Worm (Caenorhabditis elegans) whole organism, late embryonic: ENCODE data around the gene rpb-8.

Source experiments
- K09A11.1 ChIP-seq: sonication (generic microtip); optimal IDR thresholded peaks from 2 replicates; lab custom pipeline; 2017; ENCODE audit warnings: antibody characterized with exemption, mild to moderate bottlenecking, missing genetic modification characterization, missing compliant biosample characterization; ENCODE audit not compliant: insufficient read depth
- T23F11.4 ChIP-seq: fragments of 200-800 bp; sonication (Bioruptor generic); optimal IDR thresholded peaks from 2 replicates; lab custom pipeline; 2018; ENCODE audit warnings: mild to moderate bottlenecking, missing genetic modification characterization, missing compliant biosample characterization
- ceh-19 ChIP-seq: fragments of 200-800 bp; sonication (Bioruptor generic); optimal IDR thresholded peaks from 2 replicates; lab custom pipeline; 2018; ENCODE audit warnings: mild to moderate bottlenecking, missing genetic modification characterization, missing compliant biosample characterization
- ceh-24 ChIP-seq: sonication (generic microtip); optimal IDR thresholded peaks from 2 replicates; lab custom pipeline; 2016; ENCODE audit warnings: mild to moderate bottlenecking, missing genetic modification characterization, missing compliant biosample characterization
- ceh-31 ChIP-seq: sonication (generic microtip); optimal IDR thresholded peaks from 2 replicates; lab custom pipeline; 2016; ENCODE audit warnings: missing genetic modification characterization, missing compliant biosample characterization
- ceh-34 ChIP-seq: sonication (generic microtip); optimal IDR thresholded peaks from 2 replicates; lab custom pipeline; 2016; ENCODE audit warnings: mild to moderate bottlenecking, missing genetic modification characterization, missing compliant biosample characterization
- ceh-45 ChIP-seq: fragments of 200-800 bp; sonication (Bioruptor generic); IDR thresholded peaks from 2 replicates; pipeline ENCODE4 v1.3.6; 2022; ENCODE audit warnings: missing genetic modification reagents, missing genetic modification characterization, missing compliant biosample characterization
- ceh-48 ChIP-seq: sonication (generic microtip); optimal IDR thresholded peaks from 2 replicates; lab custom pipeline; 2016; ENCODE audit warnings: missing genetic modification characterization, inconsistent platforms, missing compliant biosample characterization
- ceh-6 ChIP-seq: fragments of 200-800 bp; sonication (Bioruptor generic); optimal IDR thresholded peaks from 2 replicates; lab custom pipeline; 2018; ENCODE audit warnings: mild to moderate bottlenecking, missing genetic modification characterization, missing compliant biosample characterization
- ceh-9 ChIP-seq: sonication (generic microtip); optimal IDR thresholded peaks from 2 replicates; lab custom pipeline; 2016; ENCODE audit warnings: mild to moderate bottlenecking, missing genetic modification characterization, inconsistent platforms, missing compliant biosample characterization
- dmd-4 ChIP-seq: sonication (generic microtip); optimal IDR thresholded peaks from 2 replicates; lab custom pipeline; 2016; ENCODE audit warnings: borderline replicate concordance, missing genetic modification characterization, missing compliant biosample characterization
- dve-1 ChIP-seq: sonication (generic microtip); optimal IDR thresholded peaks from 2 replicates; lab custom pipeline; 2017; ENCODE audit warnings: antibody characterized with exemption, mild to moderate bottlenecking, missing genetic modification characterization, missing compliant biosample characterization
- elt-2 ChIP-seq: sonication (generic microtip); optimal IDR thresholded peaks from 2 replicates; lab custom pipeline; 2016; ENCODE audit warnings: missing genetic modification reagents, missing genetic modification characterization, missing compliant biosample characterization
- elt-4 ChIP-seq: sonication (generic microtip); optimal IDR thresholded peaks from 2 replicates; lab custom pipeline; 2016; ENCODE audit warnings: missing genetic modification characterization, missing compliant biosample characterization
- eyg-1 ChIP-seq: sonication (generic microtip); optimal IDR thresholded peaks from 2 replicates; lab custom pipeline; 2016; ENCODE audit warnings: missing genotype, missing genetic modification characterization, missing compliant biosample characterization
- fax-1 ChIP-seq: sonication (generic microtip); optimal IDR thresholded peaks from 2 replicates; lab custom pipeline; 2016; ENCODE audit warnings: missing genotype, missing genetic modification characterization, missing compliant biosample characterization
- fkh-6 ChIP-seq: sonication (generic microtip); optimal IDR thresholded peaks from 2 replicates; lab custom pipeline; 2016; ENCODE audit warnings: missing genetic modification characterization, missing compliant biosample characterization
- gmeb-2 ChIP-seq: sonication (generic microtip); optimal IDR thresholded peaks from 2 replicates; lab custom pipeline; 2016; ENCODE audit warnings: missing genetic modification characterization, inconsistent platforms, missing compliant biosample characterization
- hlh-13 ChIP-seq: fragments of 200-800 bp; sonication (Bioruptor generic); optimal IDR thresholded peaks from 2 replicates; lab custom pipeline; 2018; ENCODE audit warnings: mild to moderate bottlenecking, missing genetic modification characterization, missing compliant biosample characterization
- hlh-15 ChIP-seq: sonication (generic microtip); optimal IDR thresholded peaks from 2 replicates; lab custom pipeline; 2016; ENCODE audit warnings: missing genetic modification characterization, missing compliant biosample characterization
- hlh-30 ChIP-seq: sonication (generic microtip); optimal IDR thresholded peaks from 2 replicates; lab custom pipeline; 2017; ENCODE audit warnings: antibody characterized with exemption, missing genetic modification characterization, missing compliant biosample characterization; ENCODE audit not compliant: insufficient read depth
- hlh-6 ChIP-seq: sonication (generic microtip); optimal IDR thresholded peaks from 2 replicates; lab custom pipeline; 2016; ENCODE audit warnings: missing genotype, missing genetic modification characterization, missing compliant biosample characterization
- hlh-8 ChIP-seq: sonication (generic microtip); optimal IDR thresholded peaks from 2 replicates; lab custom pipeline; 2016; ENCODE audit warnings: missing genotype, missing genetic modification characterization, missing compliant biosample characterization
- madf-2 ChIP-seq: sonication (generic microtip); optimal IDR thresholded peaks from 2 replicates; lab custom pipeline; 2017; ENCODE audit warnings: missing genetic modification characterization, missing compliant biosample characterization
- mec-3 ChIP-seq: sonication (generic microtip); optimal IDR thresholded peaks from 2 replicates; lab custom pipeline; 2016; ENCODE audit warnings: borderline replicate concordance, missing genetic modification characterization, missing compliant biosample characterization
- nfya-1 ChIP-seq: sonication (generic microtip); optimal IDR thresholded peaks from 2 replicates; lab custom pipeline; 2017; ENCODE audit warnings: missing genetic modification characterization, mild to moderate bottlenecking, missing compliant biosample characterization, antibody characterized with exemption, moderate library complexity
- nhr-11 ChIP-seq: fragments of 150-350 bp; optimal IDR thresholded peaks from 2 replicates; lab custom pipeline; 2014; ENCODE audit warnings: missing biosample characterization, missing genetic modification characterization
- nhr-232 ChIP-seq: sonication (generic microtip); optimal IDR thresholded peaks from 2 replicates; lab custom pipeline; 2016; ENCODE audit warnings: missing genetic modification characterization, missing compliant biosample characterization
- npax-4 ChIP-seq: sonication (generic microtip); optimal IDR thresholded peaks from 2 replicates; lab custom pipeline; 2016; ENCODE audit warnings: missing genetic modification characterization, missing compliant biosample characterization
- odd-2 ChIP-seq: sonication (generic microtip); optimal IDR thresholded peaks from 2 replicates; lab custom pipeline; 2017; ENCODE audit warnings: antibody characterized with exemption, mild to moderate bottlenecking, missing genetic modification characterization, missing compliant biosample characterization
- pag-3 ChIP-seq: sonication (generic microtip); optimal IDR thresholded peaks from 2 replicates; lab custom pipeline; 2016; ENCODE audit warnings: missing compliant biosample characterization, missing genetic modification characterization, borderline replicate concordance
- pat-9 ChIP-seq: fragments of 200-800 bp; sonication (Bioruptor generic); optimal IDR thresholded peaks from 2 replicates; lab custom pipeline; 2018; ENCODE audit warnings: mild to moderate bottlenecking, missing genetic modification characterization, moderate library complexity, missing compliant biosample characterization
- pha-2 ChIP-seq: sonication (generic microtip); optimal IDR thresholded peaks from 2 replicates; lab custom pipeline; 2017; ENCODE audit warnings: mild to moderate bottlenecking, missing genetic modification characterization, missing compliant biosample characterization
- pha-4 ChIP-seq: fragments of 150-350 bp; optimal IDR thresholded peaks from 2 replicates; lab custom pipeline; 2018; ENCODE audit warnings: missing biosample characterization, missing genetic modification reagents, missing genetic modification characterization
- pqm-1 ChIP-seq: sonication (generic microtip); optimal IDR thresholded peaks from 2 replicates; lab custom pipeline; 2016; ENCODE audit warnings: missing genetic modification characterization, missing compliant biosample characterization
- pros-1 ChIP-seq: fragments of 150-350 bp; optimal IDR thresholded peaks from 2 replicates; lab custom pipeline; 2014; ENCODE audit warnings: missing biosample characterization, missing genetic modification reagents, missing genetic modification characterization
- ref-2 ChIP-seq: sonication (generic microtip); optimal IDR thresholded peaks from 2 replicates; lab custom pipeline; 2016; ENCODE audit warnings: missing genetic modification characterization, missing compliant biosample characterization
- sdc-2 ChIP-seq: sonication (generic microtip); optimal IDR thresholded peaks from 2 replicates; lab custom pipeline; 2016; ENCODE audit warnings: missing genotype, missing genetic modification characterization, missing compliant biosample characterization
- syd-9 ChIP-seq: sonication (generic microtip); optimal IDR thresholded peaks from 2 replicates; lab custom pipeline; 2016; ENCODE audit warnings: mild to moderate bottlenecking, missing genetic modification characterization, moderate library complexity, missing compliant biosample characterization
- tbx-2 ChIP-seq: sonication (generic microtip); optimal IDR thresholded peaks from 2 replicates; lab custom pipeline; 2016; ENCODE audit warnings: missing genetic modification characterization, missing compliant biosample characterization
- tbx-7 ChIP-seq: sonication (generic microtip); optimal IDR thresholded peaks from 2 replicates; lab custom pipeline; 2016; ENCODE audit warnings: missing genotype, missing genetic modification characterization, missing compliant biosample characterization
- unc-86 ChIP-seq: sonication (generic microtip); optimal IDR thresholded peaks from 2 replicates; lab custom pipeline; 2016; ENCODE audit warnings: missing genetic modification characterization, missing compliant biosample characterization
- ztf-16 ChIP-seq: sonication (generic microtip); optimal IDR thresholded peaks from 2 replicates; lab custom pipeline; 2017; ENCODE audit warnings: missing genetic modification characterization, missing compliant biosample characterization

Gene rpb-8

DNA sequence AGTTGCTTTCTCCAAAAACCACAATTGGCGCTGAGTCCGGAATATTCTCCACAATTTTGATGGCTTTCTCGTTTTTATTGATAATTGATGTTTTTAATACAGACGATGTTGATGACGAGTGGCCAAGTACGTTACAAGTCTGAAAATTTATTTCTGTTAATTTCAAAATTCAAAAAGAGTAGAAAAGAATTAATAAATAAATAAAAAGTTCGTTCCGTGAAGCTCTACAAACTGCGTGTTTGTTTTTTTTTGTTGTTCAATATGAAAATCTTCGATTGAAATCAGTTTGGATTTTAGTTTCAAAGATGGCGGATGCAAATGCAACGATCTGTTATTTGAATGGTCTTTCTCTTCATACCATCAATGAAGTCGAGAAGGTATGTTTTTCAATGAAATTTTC lies 6.9 kb downstream of the rpb-8 start, which contains the start of gene F26F4.2:
TSS of gene F26F4.2 (plus strand) at position 301 of the 400 bp plus-strand sequence.
- TF ChIP-seq hlh-6 (no peak), pqm-1 (tag; lab: Kevin White, UChicago) (no peak), unc-86 (no peak), hlh-30 (tag; lab: Kevin White, UChicago) (no peak), ceh-31 (tag; lab: Kevin White, UChicago) (no peak), pat-9 (tag; lab: Kevin White, UChicago) (no peak), ceh-9 (tag; lab: Kevin White, UChicago) (no peak), sdc-2 (tag; lab: Kevin White, UChicago) (no peak), ceh-6 (no peak), nhr-11 (tag; lab: Kevin White, UChicago) (no peak), pha-2 (no peak), ztf-16 (tag; lab: Kevin White, UChicago) (no peak), nhr-232 (no peak), fkh-6 (tag; lab: Kevin White, UChicago) (no peak), ceh-34 (tag; lab: Kevin White, UChicago) (no peak), npax-4 (no peak), ceh-45 (no peak), T23F11.4 (GFP tag; lab: Kevin White, UChicago) (no peak)

DNA sequence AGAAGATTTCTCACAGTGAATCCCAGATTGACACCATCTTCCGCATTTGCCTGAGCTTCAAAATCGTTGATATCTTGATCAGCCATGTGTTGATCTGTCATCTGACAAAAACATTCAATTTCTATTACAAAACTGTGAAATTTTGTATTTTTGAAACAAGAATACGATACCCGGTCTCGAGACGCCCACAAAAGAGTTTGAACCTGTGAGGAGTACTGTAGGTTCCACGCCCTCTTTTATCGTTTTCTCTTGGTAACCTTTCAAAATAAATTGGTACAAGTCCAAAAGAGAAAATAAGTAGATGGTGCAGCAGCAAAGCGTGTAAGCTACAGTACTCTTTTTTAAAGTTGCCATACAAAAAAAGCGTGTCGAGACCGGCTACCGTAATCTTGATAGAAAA lies 7.9 kb downstream of the rpb-8 start, which contains the start of gene F26F4.12:
TSS of gene F26F4.12 (minus strand) at position 101 of the 400 bp plus-strand sequence.
- no peak for TF ChIP-seq K09A11.1 (tag; lab: Kevin White, UChicago)

DNA sequence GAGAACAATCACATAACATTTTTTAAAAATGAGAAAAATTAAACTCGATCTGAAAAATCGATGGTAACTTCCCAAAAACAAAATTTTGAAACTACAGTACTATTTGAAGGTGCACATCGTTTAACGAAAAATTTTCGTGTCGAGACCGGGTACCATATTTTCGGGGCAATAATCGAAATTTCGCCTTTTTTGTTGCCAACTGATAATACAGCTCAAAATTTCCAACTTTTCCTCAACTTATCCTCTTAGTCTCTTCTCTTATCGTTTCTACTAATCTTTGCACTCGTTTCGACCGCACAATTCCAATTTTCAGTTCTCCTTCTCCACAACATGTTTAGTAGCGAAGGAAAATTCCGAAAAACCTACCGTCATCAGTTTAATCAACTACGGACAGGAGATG lies 10.9 kb downstream of the rpb-8 start, which contains the start of gene rom-1:
TSS of gene rom-1 (plus strand) at position 301 of the 400 bp plus-strand sequence.
- TF ChIP-seq K09A11.1 (tag; lab: Kevin White, UChicago) (no peak), ceh-9 (tag; lab: Kevin White, UChicago) (no peak), mec-3 (tag; lab: Kevin White, UChicago) (no peak), hlh-8 (no peak), ceh-48 (tag; lab: Kevin White, UChicago) (no peak)

DNA sequence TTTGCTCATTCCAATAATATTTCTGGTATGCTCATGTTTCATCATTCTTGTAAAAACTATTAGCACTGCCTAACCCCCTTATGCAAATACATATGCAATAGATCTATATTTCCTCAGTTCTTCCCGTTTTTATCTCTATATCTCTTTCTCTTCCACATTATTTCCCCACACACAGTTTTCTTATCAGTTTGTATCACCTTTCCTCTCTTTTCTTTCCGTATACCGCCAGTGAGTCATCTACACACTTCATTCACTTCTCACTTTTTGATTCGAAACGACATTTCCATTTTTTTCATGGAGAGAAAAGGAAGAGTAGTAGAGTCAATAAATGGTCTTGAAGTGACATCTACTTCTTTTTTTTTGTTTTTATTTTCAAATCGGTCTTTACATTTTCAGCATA lies 11.4 kb downstream of the rpb-8 start:
- TF ChIP-seq ceh-31 (tag; lab: Kevin White, UChicago), result no peak
- peak; percentile 43 for TF ChIP-seq elt-2 (tag; lab: Kevin White, UChicago)
- no peak for TF ChIP-seq hlh-15 (tag; lab: Kevin White, UChicago)

DNA sequence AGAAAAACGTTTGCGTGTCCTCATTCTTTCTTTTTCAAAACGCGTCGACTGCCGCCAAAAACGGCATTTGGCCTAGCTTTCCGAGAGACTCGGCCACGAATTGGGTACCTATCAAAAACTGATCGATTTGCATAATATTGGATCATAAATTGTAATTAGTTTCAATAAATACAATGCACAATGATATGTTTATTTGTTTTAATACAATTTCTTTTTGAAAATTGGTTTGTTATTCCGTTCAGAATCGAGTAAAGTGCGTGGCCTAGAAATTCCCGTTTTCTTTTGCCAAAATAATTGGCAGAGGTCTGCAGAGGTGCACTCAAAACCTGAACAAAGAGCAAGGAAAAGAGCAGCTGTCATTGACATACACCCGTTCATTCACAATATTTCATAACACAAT lies 12.4 kb downstream of the rpb-8 start, which contains the start of gene F26F4.8:
TSS of gene F26F4.8 (minus strand) at position 69 of the 400 bp plus-strand sequence.
- TF ChIP-seq hlh-13 (GFP tag; lab: Kevin White, UChicago), result no peak
- no peak for TF ChIP-seq K09A11.1 (tag; lab: Kevin White, UChicago)
- TF ChIP-seq fax-1 (tag; lab: Kevin White, UChicago), result peak; percentile 51
- TF ChIP-seq ceh-34 (tag; lab: Kevin White, UChicago), result peak; percentile 15
- TF ChIP-seq madf-2, result no peak
- no peak for TF ChIP-seq ceh-19 (GFP tag; lab: Kevin White, UChicago)
- no peak for TF ChIP-seq npax-4
- TF ChIP-seq tbx-7 (tag; lab: Kevin White, UChicago), result peak; percentile 85
- TF ChIP-seq ztf-16 (tag; lab: Kevin White, UChicago), result peak; percentile 1
- no peak for TF ChIP-seq nhr-232
- TF ChIP-seq hlh-8, result peak; percentile 89
- TF ChIP-seq elt-4 (tag; lab: Kevin White, UChicago), result no peak
- TF ChIP-seq pag-3 (tag; lab: Kevin White, UChicago), result no peak
- TF ChIP-seq ceh-24 (tag; lab: Kevin White, UChicago), result no peak
- TF ChIP-seq nfya-1 (tag; lab: Kevin White, UChicago), result no peak
- TF ChIP-seq ceh-9 (tag; lab: Kevin White, UChicago), result no peak
- TF ChIP-seq sdc-2 (tag; lab: Kevin White, UChicago), result peak; percentile 54
- TF ChIP-seq hlh-6, result no peak
- TF ChIP-seq pat-9 (tag; lab: Kevin White, UChicago), result no peak
- TF ChIP-seq odd-2 (tag; lab: Kevin White, UChicago), result no peak
- no peak for TF ChIP-seq ceh-45
- TF ChIP-seq dmd-4, result no peak
- TF ChIP-seq dve-1 (tag; lab: Kevin White, UChicago), result no peak
- TF ChIP-seq pros-1 (tag; lab: Kevin White, UChicago), result no peak
- no peak for TF ChIP-seq syd-9 (tag; lab: Kevin White, UChicago)
- peak; percentile 7 for TF ChIP-seq eyg-1 (tag; lab: Kevin White, UChicago)
- TF ChIP-seq gmeb-2 (tag; lab: Kevin White, UChicago), result no peak
- peak; percentile 85 for TF ChIP-seq tbx-2
- no peak for TF ChIP-seq pha-4 (tag; lab: Kevin White, UChicago)
- no peak for TF ChIP-seq hlh-15 (tag; lab: Kevin White, UChicago)
- peak; percentile 51 for TF ChIP-seq ref-2 (tag; lab: Kevin White, UChicago)
